Fruit fly (Drosophila melanogaster) whole organism, embryonic: ENCODE data around the gene CG13603.

Source experiments
- Abd-B ChIP-seq: fragments of 200-800 bp; sonication (Bioruptor generic); optimal IDR thresholded peaks from 2 replicates; lab custom pipeline; 2018; ENCODE audit warnings: missing biosample characterization, mild to moderate bottlenecking, missing genetic modification characterization, moderate library complexity
- CG14965 ChIP-seq: fragments of 200-800 bp; sonication (Bioruptor generic); optimal IDR thresholded peaks from 2 replicates; lab custom pipeline; 2016; ENCODE audit warnings: missing biosample characterization, missing genetic modification characterization, borderline replicate concordance
- CG31365 ChIP-seq: fragments of 200-800 bp; sonication (Bioruptor generic); optimal IDR thresholded peaks from 2 replicates; lab custom pipeline; 2018; ENCODE audit warnings: missing biosample characterization, mild to moderate bottlenecking, missing genetic modification characterization
- Hmx ChIP-seq: fragments of 200-800 bp; sonication (Bioruptor generic); optimal IDR thresholded peaks from 2 replicates; lab custom pipeline; 2016; ENCODE audit warnings: missing biosample characterization, missing genetic modification characterization
- ab ChIP-seq: fragments of 200-800 bp; sonication (Bioruptor generic); optimal IDR thresholded peaks from 2 replicates; lab custom pipeline; 2016; ENCODE audit warnings: missing biosample characterization, missing genetic modification characterization
- bigmax ChIP-seq: fragments of 200-800 bp; sonication (Bioruptor generic); optimal IDR thresholded peaks from 2 replicates; lab custom pipeline; 2018; ENCODE audit warnings: missing biosample characterization, mild to moderate bottlenecking, missing genetic modification characterization
- btn ChIP-seq: fragments of 200-800 bp; sonication (Bioruptor generic); optimal IDR thresholded peaks from 2 replicates; lab custom pipeline; 2016; ENCODE audit warnings: missing biosample characterization, missing genetic modification characterization
- chinmo ChIP-seq: fragments of 200-800 bp; sonication (Bioruptor generic); IDR thresholded peaks from 4 replicates; pipeline ENCODE4 v1.3.6; 2022; ENCODE audit warnings: missing biosample characterization, missing genetic modification characterization; ENCODE audit not compliant: partially characterized antibody
- crol ChIP-seq: fragments of 200-800 bp; sonication (Bioruptor generic); IDR thresholded peaks from 2 replicates; pipeline ENCODE4 v1.3.6; 2022; ENCODE audit warnings: missing biosample characterization, missing genetic modification characterization
- tio ChIP-seq: fragments of 200-800 bp; sonication (Bioruptor generic); optimal IDR thresholded peaks from 2 replicates; lab custom pipeline; 2017; ENCODE audit warnings: missing biosample characterization, missing genetic modification characterization, inconsistent platforms
- ttk ChIP-seq: fragments of 200-800 bp; sonication (Bioruptor generic); IDR thresholded peaks from 2 replicates; pipeline ENCODE4 v2.1.2; 2022; ENCODE audit warnings: missing biosample characterization, missing genetic modification characterization

DNA sequence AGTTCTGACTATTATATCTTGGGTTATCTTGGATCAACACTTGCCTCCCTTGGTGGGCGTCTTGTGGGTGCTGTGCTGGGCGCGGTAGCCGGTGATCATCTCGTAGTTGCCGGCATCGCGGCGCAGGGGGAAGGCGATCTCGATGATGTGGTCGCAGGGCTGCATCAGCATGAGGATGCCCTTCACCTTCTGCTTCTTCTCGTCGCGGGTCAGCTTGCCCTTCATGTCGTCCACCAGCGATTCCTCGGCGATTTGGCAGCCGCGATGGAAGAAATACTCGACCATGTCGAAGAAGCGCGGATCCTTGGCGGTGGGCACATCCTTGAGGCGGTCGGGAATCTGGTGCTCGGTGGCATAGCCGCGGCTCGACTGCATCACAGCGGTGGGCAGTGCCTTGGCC lies 43.8 kb downstream of the CG13603 start:
- TF ChIP-seq bigmax (no peak), tio (GFP tag; lab: Kevin White, UChicago) (no peak), crol (GFP tag; lab: Robert Waterston, UW) (no peak), chinmo (GFP tag; lab: Robert Waterston, UW) (no peak), btn (GFP tag; lab: Kevin White, UChicago) (no peak), ab (GFP tag; lab: Kevin White, UChicago) (no peak), CG31365 (tag; lab: Kevin White, UChicago) (no peak), ttk (GFP tag; lab: Robert Waterston, UW) (no peak), CG14965 (GFP tag; lab: Kevin White, UChicago) (no peak), Abd-B (GFP tag; lab: Kevin White, UChicago) (no peak), Hmx (GFP tag; lab: Kevin White, UChicago) (no peak)
